Fruit fly (Drosophila melanogaster): ENCODE measurements around the gene Atu.

The Atu gene

DNA sequence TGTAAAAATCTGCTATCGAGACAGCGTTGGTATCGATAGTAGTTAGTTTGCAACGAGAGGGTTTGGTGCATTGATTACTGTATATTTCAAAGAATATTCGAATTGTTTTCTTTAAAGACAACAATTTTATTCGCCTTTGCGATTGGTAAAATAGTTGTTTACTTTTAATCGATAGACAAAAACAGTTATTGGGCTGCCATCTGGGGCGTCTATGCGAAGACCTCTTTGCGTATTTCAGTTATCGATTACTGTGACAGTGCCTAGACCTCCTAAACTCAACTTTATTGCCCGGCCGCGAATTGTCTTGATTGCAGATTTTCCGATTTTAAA is at the start of gene Atu (continued):
- TF ChIP-seq Sox102F (GFP tag; optimal IDR thresholded peaks at IDR 0.05) = no peak
- TF ChIP-seq CG10669 (GFP tag; optimal IDR thresholded peaks at IDR 0.05) = no peak
- TF ChIP-seq CG6808 (GFP tag; optimal IDR thresholded peaks at IDR 0.05) = no peak
- TF ChIP-seq CG3032 (tag; optimal IDR thresholded peaks at IDR 0.05) = no peak
- no peak for TF ChIP-seq Ets96B (tag; optimal IDR thresholded peaks at IDR 0.05)
- TF ChIP-seq CG16779 (tag; optimal IDR thresholded peaks at IDR 0.05) = no peak

DNA sequence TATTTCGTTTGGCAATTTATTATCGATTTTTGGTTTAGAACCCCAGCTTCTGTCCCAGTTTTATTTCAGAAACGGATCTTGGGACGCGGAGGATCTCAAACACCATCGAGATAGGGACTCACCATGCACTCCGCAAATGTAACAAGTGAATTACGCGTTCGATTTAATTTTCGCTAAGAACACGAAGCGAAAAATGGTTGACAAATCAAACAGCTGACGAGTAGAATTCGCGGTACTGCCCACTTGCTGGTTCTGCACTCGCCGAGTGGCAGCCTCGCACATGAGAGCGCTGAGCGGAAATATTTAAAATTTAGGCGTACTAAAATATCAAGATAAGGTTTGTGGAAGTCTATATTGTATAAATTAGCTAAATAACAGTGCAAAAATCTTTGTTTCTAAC is 49.7 kb upstream of the Atu start, which contains the start of gene Pi4KIIalpha:
Pi4KIIalpha (minus strand) TSS at position 233 of the 400 bp plus-strand sequence.
- TF ChIP-seq lz (GFP tag; optimal IDR thresholded peaks at IDR 0.05) (no peak), fd85E (GFP tag; optimal IDR thresholded peaks at IDR 0.05) (no peak), Sox14 (GFP tag; optimal IDR thresholded peaks at IDR 0.05) (peak; percentile 12), CG7368 (GFP tag; optimal IDR thresholded peaks at IDR 0.05) (no peak)

DNA sequence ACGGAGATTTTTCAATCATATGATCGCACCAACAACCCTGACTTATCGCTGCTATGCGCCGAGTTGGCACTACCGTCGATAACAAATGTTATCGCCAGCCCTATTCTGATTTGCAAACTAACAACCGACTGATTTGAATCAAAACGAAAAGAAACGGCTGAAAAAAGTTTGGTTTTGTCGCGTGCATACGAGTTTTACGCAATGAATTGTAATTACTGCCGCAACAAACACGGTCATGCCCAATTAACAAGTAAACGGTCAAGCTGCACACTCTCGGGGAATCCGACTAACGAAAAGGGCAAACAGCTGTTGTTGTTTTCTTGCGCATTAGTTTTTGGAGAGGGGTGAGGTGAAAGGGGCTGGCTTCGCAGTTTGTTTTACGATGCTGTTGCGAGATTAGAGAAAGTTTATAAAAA is 48.4 kb upstream of the Atu start, which contains the start of the genes CG14671 and CG12746:
CG14671 (minus strand) TSS at position 41 of the 416 bp plus-strand sequence.
CG12746 (plus strand) TSS at position 91 of the 416 bp plus-strand sequence.
- TF ChIP-seq Lpt (GFP tag; optimal IDR thresholded peaks at IDR 0.05) = no peak
- TF ChIP-seq fkh (GFP tag; optimal IDR thresholded peaks at IDR 0.05) = peak; percentile 82
- no peak for TF ChIP-seq CG11902 (GFP tag; optimal IDR thresholded peaks at IDR 0.05)
- no peak for TF ChIP-seq Gug (GFP tag; IDR thresholded peaks at IDR 0.05)
- TF ChIP-seq esn (GFP tag; optimal IDR thresholded peaks at IDR 0.05) = peak; percentile 10
- TF ChIP-seq ss (GFP tag; optimal IDR thresholded peaks at IDR 0.05) = no peak

DNA sequence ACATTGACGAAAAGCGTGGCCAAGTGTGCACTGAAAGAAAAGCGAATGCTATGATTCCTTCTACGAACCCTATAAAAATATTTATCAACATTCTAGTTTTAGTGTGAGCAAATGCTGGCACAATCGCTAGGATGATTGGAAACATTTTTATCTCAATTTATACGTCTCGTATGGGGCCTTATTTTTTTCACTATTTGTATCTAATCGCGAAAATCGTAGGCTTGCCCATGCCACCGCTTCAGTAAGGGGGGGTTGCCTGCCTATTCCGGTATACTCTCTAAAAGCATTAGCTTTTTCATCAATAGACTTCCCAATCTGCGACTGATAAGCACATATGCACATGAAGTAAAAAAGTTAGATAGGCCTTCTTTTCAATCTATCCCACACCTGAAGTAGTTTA is 47.5 kb upstream of the Atu start:
- TF ChIP-seq esn (GFP tag; optimal IDR thresholded peaks at IDR 0.05) (peak; percentile 65), Hr4 (GFP tag; optimal IDR thresholded peaks at IDR 0.05) (peak; percentile 90), CG1621 (tag; optimal IDR thresholded peaks at IDR 0.05) (no peak), CG4318 (GFP tag; optimal IDR thresholded peaks at IDR 0.05) (no peak), eg (GFP tag; IDR thresholded peaks at IDR 0.05) (peak; percentile 93), CG6808 (GFP tag; optimal IDR thresholded peaks at IDR 0.05) (no peak), CG8632 (GFP tag; optimal IDR thresholded peaks at IDR 0.05) (no peak), Eip78C (GFP tag) (peak; percentile 63), CG8119 (GFP tag; IDR thresholded peaks at IDR 0.05) (peak; percentile 87), lz (GFP tag; optimal IDR thresholded peaks at IDR 0.05) (peak; percentile 47), Lpt (GFP tag; optimal IDR thresholded peaks at IDR 0.05) (peak; percentile 61), Ets96B (tag; optimal IDR thresholded peaks at IDR 0.05) (no peak), Sox14 (GFP tag; optimal IDR thresholded peaks at IDR 0.05) (peak; percentile 56), CG15336 (GFP tag; IDR thresholded peaks at IDR 0.05) (peak; percentile 89), fd59A (GFP tag; optimal IDR thresholded peaks at IDR 0.05) (no peak), Met (GFP tag; optimal IDR thresholded peaks at IDR 0.05) (no peak), CG11762 (GFP tag; optimal IDR thresholded peaks at IDR 0.05; ENCODE audit: insufficient read depth) (peak; percentile 23), Ets21C (GFP tag; optimal IDR thresholded peaks at IDR 0.05) (no peak), Blimp-1 (GFP tag; optimal IDR thresholded peaks at IDR 0.05) (no peak), topi (GFP tag; optimal IDR thresholded peaks at IDR 0.05) (no peak), CG11902 (GFP tag; optimal IDR thresholded peaks at IDR 0.05) (no peak), Eip93F (GFP tag; optimal IDR thresholded peaks at IDR 0.05) (no peak), achi (GFP tag; optimal IDR thresholded peaks at IDR 0.05) (no peak), svp (GFP tag) (peak; percentile 80), vri (GFP tag; optimal IDR thresholded peaks at IDR 0.05) (peak; percentile 87), CG31627 (GFP tag; optimal IDR thresholded peaks at IDR 0.05) (peak; percentile 31), CG16779 (tag; optimal IDR thresholded peaks at IDR 0.05) (peak; percentile 42), net (GFP tag; optimal IDR thresholded peaks at IDR 0.05) (no peak), dac (GFP tag; optimal IDR thresholded peaks at IDR 0.05) (peak; percentile 55), Eip75B (GFP tag; optimal IDR thresholded peaks at IDR 0.05) (no peak), salr (GFP tag; optimal IDR thresholded peaks at IDR 0.05) (no peak), CG6163 (GFP tag; IDR thresholded peaks at IDR 0.05) (peak; percentile 92), Hr38 (GFP tag; optimal IDR thresholded peaks at IDR 0.05) (no peak), CG6854 (GFP tag; optimal IDR thresholded peaks at IDR 0.05) (no peak), CG11294 (GFP tag; IDR thresholded peaks at IDR 0.05) (peak; percentile 82), Gug (GFP tag; IDR thresholded peaks at IDR 0.05) (peak; percentile 78), OdsH (GFP tag; optimal IDR thresholded peaks at IDR 0.05) (no peak), CG7368 (GFP tag; optimal IDR thresholded peaks at IDR 0.05) (no peak), dsx (GFP tag; optimal IDR thresholded peaks at IDR 0.05; ENCODE audit: poor library complexity, severe bottlenecking) (no peak)
